Worm (Caenorhabditis elegans) whole organism, midembryonic: ENCODE measurements around the gene srz-11.

Experiments used
- T22C8.4 ChIP-seq: fragments of 200-800 bp; sonication (Bioruptor generic); IDR thresholded peaks from 2 replicates; pipeline ENCODE4 v1.3.6; 2022; ENCODE audit warnings: missing genetic modification characterization, missing compliant biosample characterization
- cog-1 ChIP-seq: sonication (generic microtip); optimal IDR thresholded peaks from 2 replicates; lab custom pipeline; 2016; ENCODE audit warnings: missing genetic modification characterization, missing compliant biosample characterization
- flt-1 ChIP-seq: fragments of 200-800 bp; sonication (Bioruptor generic); IDR thresholded peaks from 2 replicates; pipeline ENCODE4 v1.3.6; 2022; ENCODE audit warnings: missing genetic modification characterization, missing compliant biosample characterization
- klf-2 ChIP-seq: fragments of 200-800 bp; sonication (Bioruptor generic); conservative IDR thresholded peaks from 2 replicates; pipeline ENCODE4 v1.3.6; 2022; ENCODE audit warnings: missing genetic modification reagents, missing genetic modification characterization, missing compliant biosample characterization
- med-1 ChIP-seq: sonication (generic microtip); optimal IDR thresholded peaks from 2 replicates; lab custom pipeline; 2017; ENCODE audit warnings: missing genetic modification characterization, mild to moderate bottlenecking, missing compliant biosample characterization, antibody characterized with exemption, missing genetic modification reagents; ENCODE audit not compliant: insufficient read depth
- ref-1 ChIP-seq: fragments of 200-800 bp; sonication (Bioruptor generic); conservative IDR thresholded peaks from 2 replicates; pipeline ENCODE4 v1.3.6; 2022; ENCODE audit warnings: missing genetic modification reagents, missing genetic modification characterization, missing compliant biosample characterization
- tab-1 ChIP-seq: fragments of 200-800 bp; sonication (Bioruptor generic); IDR thresholded peaks from 2 replicates; pipeline ENCODE4 v1.3.6; 2022; ENCODE audit warnings: missing genetic modification characterization, missing compliant biosample characterization
- ztf-23 ChIP-seq: fragments of 200-800 bp; sonication (Bioruptor generic); IDR thresholded peaks from 2 replicates; pipeline ENCODE4 v1.3.6; 2022; ENCODE audit warnings: missing genetic modification reagents, missing genetic modification characterization, missing compliant biosample characterization
- ztf-29 ChIP-seq: fragments of 200-800 bp; sonication (Bioruptor generic); IDR thresholded peaks from 2 replicates; pipeline ENCODE4 v1.3.6; 2022; ENCODE audit warnings: missing genetic modification reagents, missing genetic modification characterization, missing compliant biosample characterization

The srz-11 gene

DNA sequence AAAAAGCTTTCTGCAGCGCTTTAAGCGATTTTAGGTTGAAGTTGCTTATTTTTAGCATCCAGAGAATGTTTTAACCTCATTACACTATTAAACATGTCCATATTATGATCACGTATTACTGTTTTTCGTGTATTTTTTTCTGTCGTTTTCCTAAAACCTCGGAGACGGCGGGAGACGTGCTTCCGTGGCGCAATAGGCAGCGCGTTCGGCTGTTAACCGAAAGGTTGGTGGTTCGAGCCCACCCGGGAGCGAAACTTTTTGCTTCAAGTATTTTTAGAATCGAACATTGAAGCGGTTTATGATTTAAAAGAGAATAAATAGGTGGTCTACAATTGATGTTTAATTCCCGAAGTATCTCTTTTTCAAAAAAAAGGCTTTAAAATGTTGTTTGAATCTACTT is 6.4 kb upstream of the srz-11 start:
- TF ChIP-seq ref-1 (GFP tag; lab: Robert Waterston, UW) = no peak
- TF ChIP-seq med-1 = no peak
- no peak for TF ChIP-seq tab-1 (GFP tag; lab: Robert Waterston, UW)
- TF ChIP-seq ztf-29 (GFP tag; lab: Robert Waterston, UW) = no peak

DNA sequence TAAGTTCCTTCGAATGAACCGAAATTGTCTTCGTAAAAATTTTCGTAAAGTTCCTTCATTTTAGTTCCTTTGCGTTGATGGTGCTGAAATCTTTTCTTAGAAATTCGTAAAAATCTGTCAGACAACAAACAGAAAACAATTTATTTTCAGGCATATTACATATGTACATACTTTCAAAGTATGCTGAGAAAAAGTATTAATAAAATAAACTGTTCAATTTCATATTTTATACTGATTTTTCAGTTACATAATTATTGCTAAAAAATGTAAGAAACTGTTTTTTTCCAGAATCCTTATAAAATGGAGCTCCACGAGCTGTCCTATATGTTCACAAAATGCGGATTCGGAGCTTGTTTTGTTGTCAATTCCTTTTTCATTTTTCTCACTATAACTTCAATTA is 4.2 kb upstream of the srz-11 start, which contains the start of gene str-45:
TSS of gene str-45 (plus strand) at position 301 of the 400 bp plus-strand sequence.
- TF ChIP-seq T22C8.4 (no peak), med-1 (no peak), klf-2 (GFP tag; lab: Robert Waterston, UW) (no peak), ztf-23 (GFP tag; lab: Robert Waterston, UW) (no peak), ztf-29 (GFP tag; lab: Robert Waterston, UW) (no peak)

DNA sequence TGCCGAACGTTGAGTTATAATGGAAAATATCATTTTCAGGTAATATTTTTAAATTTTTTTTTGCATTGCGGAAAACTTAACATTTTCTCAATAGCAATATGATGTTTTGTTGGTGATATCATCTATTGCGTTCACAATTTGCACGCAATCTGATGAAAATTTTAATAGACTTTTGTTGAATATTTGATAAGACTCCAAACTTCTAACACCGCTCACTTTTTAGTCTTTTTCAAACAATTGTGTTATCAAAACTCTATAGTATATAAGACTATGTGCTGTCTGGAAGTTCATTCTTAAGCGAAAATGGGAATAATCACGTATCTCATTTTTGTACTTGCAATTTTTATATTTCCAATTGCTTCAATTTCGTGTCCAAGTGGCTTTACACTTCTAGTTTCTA is 12.6 kb downstream of the srz-11 start, which contains the start of gene clec-47:
TSS of gene clec-47 (plus strand) at position 301 of the 400 bp plus-strand sequence.
- TF ChIP-seq cog-1 (tag; lab: Kevin White, UChicago) = no peak
- TF ChIP-seq klf-2 (GFP tag; lab: Robert Waterston, UW) = no peak
- TF ChIP-seq tab-1 (GFP tag; lab: Robert Waterston, UW) = no peak
- TF ChIP-seq med-1 = no peak
- TF ChIP-seq ref-1 (GFP tag; lab: Robert Waterston, UW) = no peak
- TF ChIP-seq ztf-23 (GFP tag; lab: Robert Waterston, UW) = no peak
- TF ChIP-seq ztf-29 (GFP tag; lab: Robert Waterston, UW) = no peak

DNA sequence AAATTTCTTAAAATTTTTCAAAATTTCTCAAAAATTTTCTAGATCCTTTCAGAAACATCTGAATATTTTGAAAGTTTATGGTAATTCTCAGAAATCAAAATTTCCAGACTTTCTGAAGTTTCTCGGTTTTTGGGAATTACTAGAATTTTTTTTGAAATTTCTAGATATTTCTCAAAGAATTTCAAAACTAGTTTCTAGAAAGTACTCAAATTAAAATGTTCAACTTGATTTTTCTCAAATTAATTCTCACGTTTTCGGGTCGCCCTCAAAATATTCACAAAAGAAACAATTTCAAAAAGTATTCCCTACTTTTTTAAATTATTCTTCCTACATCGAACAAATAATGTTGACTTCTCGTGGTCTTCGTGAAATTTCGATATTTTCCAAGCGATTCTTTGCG is 16.9 kb downstream of the srz-11 start, which contains the start of gene T09F5.10:
TSS of gene T09F5.10 (plus strand) at position 301 of the 400 bp plus-strand sequence.
- TF ChIP-seq ztf-23 (GFP tag; lab: Robert Waterston, UW) (no peak), ztf-29 (GFP tag; lab: Robert Waterston, UW) (no peak), tab-1 (GFP tag; lab: Robert Waterston, UW) (no peak), klf-2 (GFP tag; lab: Robert Waterston, UW) (no peak), T22C8.4 (no peak), cog-1 (tag; lab: Kevin White, UChicago) (no peak), med-1 (no peak), ref-1 (GFP tag; lab: Robert Waterston, UW) (no peak), flt-1 (GFP tag; lab: Robert Waterston, UW) (no peak)

DNA sequence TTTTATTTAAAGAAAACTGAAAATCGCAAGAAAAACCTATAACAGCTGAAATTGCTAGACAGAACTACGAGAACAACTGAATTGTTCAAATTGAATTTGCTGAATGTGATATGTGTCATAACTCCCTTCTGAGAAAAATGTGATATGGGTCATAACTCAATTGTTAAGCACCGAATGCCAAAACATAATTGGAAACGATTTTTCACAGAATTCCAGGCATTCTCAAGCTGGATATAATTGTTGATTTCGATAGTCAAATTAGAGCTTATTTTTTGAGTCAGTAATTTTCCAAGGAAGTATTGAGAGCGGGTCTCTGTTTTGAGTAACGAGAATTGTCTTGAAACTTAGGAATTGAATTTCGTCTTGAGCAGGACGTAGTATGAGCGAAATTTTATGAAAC is 19.0 kb downstream of the srz-11 start:
- TF ChIP-seq cog-1 (tag; lab: Kevin White, UChicago) (no peak), ref-1 (GFP tag; lab: Robert Waterston, UW) (no peak), klf-2 (GFP tag; lab: Robert Waterston, UW) (no peak), T22C8.4 (no peak), tab-1 (GFP tag; lab: Robert Waterston, UW) (no peak), ztf-23 (GFP tag; lab: Robert Waterston, UW) (no peak), med-1 (no peak), flt-1 (GFP tag; lab: Robert Waterston, UW) (no peak), ztf-29 (GFP tag; lab: Robert Waterston, UW) (no peak)

DNA sequence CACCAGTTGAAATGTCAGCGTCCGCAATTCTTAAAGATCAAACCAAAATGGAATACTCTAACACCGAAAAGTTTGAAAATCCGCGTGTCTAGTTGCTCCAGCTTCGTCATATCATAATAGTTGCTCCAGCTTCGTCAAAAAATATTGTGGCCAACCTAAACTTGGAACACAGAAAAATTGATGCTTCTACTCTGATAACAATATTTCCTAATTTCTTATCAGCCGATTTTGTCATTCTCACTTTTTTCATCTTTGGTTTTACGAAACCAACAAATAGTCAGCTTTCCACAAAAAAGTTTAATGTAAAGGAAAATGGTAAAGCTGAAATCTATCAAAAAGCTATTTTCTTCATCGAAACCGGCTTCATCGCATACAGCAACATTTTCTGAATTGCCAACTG is 19.5 kb downstream of the srz-11 start, which contains the start of gene fbxa-84:
TSS of gene fbxa-84 (plus strand) at position 34 of the 400 bp plus-strand sequence.
- TF ChIP-seq ztf-23 (GFP tag; lab: Robert Waterston, UW) = no peak
- TF ChIP-seq cog-1 (tag; lab: Kevin White, UChicago) = no peak
- no peak for TF ChIP-seq flt-1 (GFP tag; lab: Robert Waterston, UW)
- no peak for TF ChIP-seq ztf-29 (GFP tag; lab: Robert Waterston, UW)
- no peak for TF ChIP-seq ref-1 (GFP tag; lab: Robert Waterston, UW)
- no peak for TF ChIP-seq med-1
- no peak for TF ChIP-seq T22C8.4
- no peak for TF ChIP-seq klf-2 (GFP tag; lab: Robert Waterston, UW)
- no peak for TF ChIP-seq tab-1 (GFP tag; lab: Robert Waterston, UW)

DNA sequence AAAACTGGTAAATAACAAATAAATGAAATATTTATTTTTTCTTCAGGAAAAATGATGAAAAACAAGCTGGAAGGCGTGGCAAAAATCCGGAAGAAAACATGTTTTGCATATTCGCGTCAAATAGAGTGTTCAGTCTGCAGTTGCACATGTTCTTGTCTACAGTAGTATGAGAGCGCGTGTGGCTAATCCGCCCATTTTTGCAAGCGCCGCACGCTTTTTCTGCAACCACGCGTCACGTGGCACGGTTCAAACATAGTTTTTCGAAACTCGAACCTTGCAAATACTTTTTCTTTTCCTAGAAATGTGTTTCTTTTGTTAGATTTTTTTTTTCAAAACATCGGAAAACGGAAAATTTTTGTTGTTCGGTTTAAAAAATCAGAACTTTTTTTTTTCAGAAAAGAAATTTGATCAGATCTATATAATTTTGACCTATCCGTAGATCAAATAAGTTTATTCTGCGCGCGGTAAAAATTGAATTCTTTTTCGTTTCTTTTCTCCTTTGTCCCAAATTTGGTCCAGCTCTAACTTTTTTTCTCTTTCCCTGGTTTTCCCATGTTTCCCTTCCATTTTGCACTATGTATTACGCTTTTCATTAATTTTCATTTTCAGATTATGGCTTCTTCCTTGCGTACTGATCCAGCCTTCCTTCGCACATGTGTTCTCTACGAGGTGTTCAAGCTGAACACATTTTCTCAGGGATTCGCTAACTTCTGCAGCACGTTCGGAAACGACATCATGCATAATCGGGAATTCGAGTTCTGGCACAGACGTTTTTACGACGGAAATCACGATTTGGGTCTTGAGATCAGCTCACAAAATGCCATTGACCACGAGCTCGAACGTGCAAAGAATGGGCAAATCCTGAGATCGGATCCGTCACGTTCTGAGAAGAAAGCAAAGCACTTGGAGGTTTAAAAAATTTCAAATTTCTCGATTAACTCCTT is 21.5 kb downstream of the srz-11 start, which contains the start of gene Y75B12B.1:
TSS of gene Y75B12B.1 (plus strand) at position 603 of the 944 bp plus-strand sequence.
- TF ChIP-seq med-1 = no peak
- no peak for TF ChIP-seq ztf-29 (GFP tag; lab: Robert Waterston, UW)
- TF ChIP-seq T22C8.4 = no peak
- no peak for TF ChIP-seq tab-1 (GFP tag; lab: Robert Waterston, UW)
- no peak for TF ChIP-seq ztf-23 (GFP tag; lab: Robert Waterston, UW)
- TF ChIP-seq ref-1 (GFP tag; lab: Robert Waterston, UW) = no peak
- no peak for TF ChIP-seq cog-1 (tag; lab: Kevin White, UChicago)
- TF ChIP-seq flt-1 (GFP tag; lab: Robert Waterston, UW) = no peak
- no peak for TF ChIP-seq klf-2 (GFP tag; lab: Robert Waterston, UW)

DNA sequence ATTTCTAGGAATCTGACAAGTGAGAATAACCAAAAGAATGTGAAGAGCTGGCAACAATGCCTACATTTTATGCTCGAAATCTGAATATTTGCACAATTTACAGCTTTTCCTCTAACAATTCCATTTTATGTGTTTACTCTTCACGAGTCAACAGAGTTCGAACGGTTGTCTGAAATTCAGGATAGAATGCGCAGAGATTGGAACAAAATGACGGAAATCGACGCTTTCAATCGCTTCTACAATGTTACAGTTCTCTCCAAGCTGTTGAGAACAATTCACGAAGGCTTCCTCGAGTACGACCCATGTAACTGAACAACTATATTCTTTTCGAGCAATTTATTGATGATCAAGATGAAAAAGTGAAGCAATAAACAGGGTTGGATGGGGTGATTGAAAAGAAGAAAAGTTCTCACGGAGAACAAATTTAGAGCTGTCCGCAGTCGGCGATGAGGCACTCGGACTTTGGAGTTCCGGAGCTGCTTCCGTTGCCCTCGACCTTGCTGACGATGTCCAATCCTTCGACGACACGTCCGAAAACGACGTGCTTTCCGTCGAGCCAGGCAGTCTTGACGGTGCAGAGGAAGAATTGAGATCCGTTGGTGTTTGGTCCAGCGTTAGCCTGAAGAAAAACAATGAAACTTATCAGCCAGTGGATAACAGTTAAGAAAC is 23.5 kb downstream of the srz-11 start, which contains the start of gene Y75B12B.3:
TSS of gene Y75B12B.3 (minus strand) at position 21 of the 669 bp plus-strand sequence.
- no peak for TF ChIP-seq flt-1 (GFP tag; lab: Robert Waterston, UW)
- TF ChIP-seq ref-1 (GFP tag; lab: Robert Waterston, UW) = no peak
- TF ChIP-seq T22C8.4 = no peak
- TF ChIP-seq med-1 = no peak
- TF ChIP-seq klf-2 (GFP tag; lab: Robert Waterston, UW) = no peak
- no peak for TF ChIP-seq tab-1 (GFP tag; lab: Robert Waterston, UW)
- no peak for TF ChIP-seq ztf-29 (GFP tag; lab: Robert Waterston, UW)
